Worm (Caenorhabditis elegans) whole organism, L4 larva: ENCODE results near the gene D1054.5.

Experiments used
- F26F4.8 ChIP-seq: fragments of 200-800 bp; sonication (Bioruptor generic); conservative IDR thresholded peaks from 2 replicates; pipeline ENCODE4 v1.3.6; 2022; ENCODE audit warnings: missing genetic modification characterization, missing compliant biosample characterization
- F37D6.2 ChIP-seq: sonication (generic microtip); optimal IDR thresholded peaks from 2 replicates; lab custom pipeline; 2016; ENCODE audit warnings: mild to moderate bottlenecking, missing genetic modification characterization, missing compliant biosample characterization
- F44E2.7 ChIP-seq: fragments of 200-800 bp; sonication (Bioruptor generic); IDR thresholded peaks from 2 replicates; pipeline ENCODE4 v2.1.2; 2022; ENCODE audit warnings: missing genetic modification characterization, missing compliant biosample characterization
- F49E8.2 ChIP-seq: sonication (generic microtip); optimal IDR thresholded peaks from 2 replicates; lab custom pipeline; 2016; ENCODE audit warnings: missing compliant biosample characterization, mild to moderate bottlenecking, missing genetic modification characterization, borderline replicate concordance
- R02D3.7 ChIP-seq: fragments of 150-350 bp; sonication (generic microtip); optimal IDR thresholded peaks from 3 replicates; lab custom pipeline; 2014; ENCODE audit warnings: missing biosample characterization, missing genetic modification characterization
- T20F7.1 ChIP-seq: fragments of 200-800 bp; sonication (Bioruptor generic); optimal IDR thresholded peaks from 2 replicates; lab custom pipeline; 2018; ENCODE audit warnings: mild to moderate bottlenecking, missing genetic modification characterization, missing compliant biosample characterization
- Y48G9A.11 ChIP-seq: fragments of 200-800 bp; sonication (Bioruptor generic); IDR thresholded peaks from 2 replicates; pipeline ENCODE4 v1.3.6; 2022; ENCODE audit warnings: missing genetic modification reagents, missing genetic modification characterization, missing compliant biosample characterization
- ZK337.2 ChIP-seq: fragments of 200-800 bp; sonication (Bioruptor generic); IDR thresholded peaks from 2 replicates; pipeline ENCODE4 v1.3.6; 2022; ENCODE audit warnings: missing genetic modification reagents, missing genetic modification characterization, missing compliant biosample characterization
- aly-2 ChIP-seq: sonication (generic microtip); optimal IDR thresholded peaks from 2 replicates; lab custom pipeline; 2018; ENCODE audit warnings: missing biosample characterization, missing genetic modification characterization
- arid-1 ChIP-seq: fragments of 200-800 bp; sonication (Bioruptor generic); conservative IDR thresholded peaks from 2 replicates; pipeline ENCODE4 v1.3.6; 2022; ENCODE audit warnings: missing genetic modification reagents, missing genetic modification characterization, missing compliant biosample characterization
- ceh-20 ChIP-seq: fragments of 200-800 bp; sonication (Bioruptor generic); IDR thresholded peaks from 2 replicates; pipeline ENCODE4 v1.3.6; 2022; ENCODE audit warnings: missing genetic modification reagents, missing genetic modification characterization, missing compliant biosample characterization
- ceh-44 ChIP-seq: fragments of 200-800 bp; sonication (Bioruptor generic); IDR thresholded peaks from 2 replicates; pipeline ENCODE4 v1.3.6; 2022; ENCODE audit warnings: missing genetic modification reagents, missing genetic modification characterization, missing compliant biosample characterization
- ceh-62 ChIP-seq: sonication (generic microtip); optimal IDR thresholded peaks from 2 replicates; lab custom pipeline; 2017; ENCODE audit warnings: missing biosample characterization, missing genetic modification characterization
- ces-1 ChIP-seq: fragments of 150-350 bp; sonication (generic microtip); optimal IDR thresholded peaks from 4 replicates; lab custom pipeline; 2014; ENCODE audit warnings: missing biosample characterization, missing genetic modification reagents, missing genetic modification characterization
- daf-16 ChIP-seq, 3 experiments: sonication (generic microtip); optimal IDR thresholded peaks; 2 replicates each; lab custom pipeline; 2016 to 2017; ENCODE audit warnings: missing genetic modification characterization in 3 of 3, missing genetic modification reagents in 3 of 3, mild to moderate bottlenecking in 2 of 3, missing compliant biosample characterization in 2 of 3, missing biosample characterization in 1 of 3, moderate library complexity in 1 of 3
- daf-8 ChIP-seq: fragments of 200-800 bp; sonication (Bioruptor generic); IDR thresholded peaks from 2 replicates; pipeline ENCODE4 v1.3.6; 2022; ENCODE audit warnings: missing genetic modification characterization, missing compliant biosample characterization
- dmd-9 ChIP-seq: fragments of 200-800 bp; sonication (Bioruptor generic); IDR thresholded peaks from 2 replicates; pipeline ENCODE4 v1.3.6; 2022; ENCODE audit warnings: missing genetic modification reagents, missing genetic modification characterization, missing compliant biosample characterization
- dpl-1 ChIP-seq: fragments of 150-350 bp; optimal IDR thresholded peaks from 2 replicates; lab custom pipeline; 2014; ENCODE audit warnings: missing biosample characterization, missing genetic modification reagents, missing genetic modification characterization
- dve-1 ChIP-seq: sonication (generic microtip); optimal IDR thresholded peaks from 2 replicates; lab custom pipeline; 2017; ENCODE audit warnings: antibody characterized with exemption, mild to moderate bottlenecking, missing genetic modification characterization, missing compliant biosample characterization; ENCODE audit not compliant: insufficient read depth
- egl-43 ChIP-seq: fragments of 200-800 bp; sonication (Bioruptor generic); IDR thresholded peaks from 2 replicates; pipeline ENCODE4 v1.3.6; 2022; ENCODE audit warnings: missing genetic modification reagents, missing genetic modification characterization, missing compliant biosample characterization
- fkh-10 ChIP-seq: fragments of 150-350 bp; optimal IDR thresholded peaks from 2 replicates; lab custom pipeline; 2014; ENCODE audit warnings: missing biosample characterization, missing genetic modification reagents, missing genetic modification characterization
- fos-1 ChIP-seq: fragments of 150-350 bp; optimal IDR thresholded peaks from 2 replicates; lab custom pipeline; 2014; ENCODE audit warnings: missing biosample characterization, missing genetic modification characterization
- hmg-1.1 ChIP-seq: fragments of 200-800 bp; sonication (Bioruptor generic); IDR thresholded peaks from 2 replicates; pipeline ENCODE4 v1.3.6; 2022; ENCODE audit warnings: missing genetic modification reagents, missing genetic modification characterization, missing compliant biosample characterization
- lim-7 ChIP-seq: fragments of 200-800 bp; sonication (Bioruptor generic); IDR thresholded peaks from 2 replicates; pipeline ENCODE4 v1.3.6; 2022; ENCODE audit warnings: missing genetic modification characterization, missing compliant biosample characterization
- lin-1 ChIP-seq: fragments of 200-800 bp; sonication (Bioruptor generic); IDR thresholded peaks from 2 replicates; pipeline ENCODE4 v1.3.6; 2022; ENCODE audit warnings: missing genetic modification reagents, missing genetic modification characterization, missing compliant biosample characterization
- lin-38 ChIP-seq: fragments of 200-800 bp; sonication (Bioruptor generic); IDR thresholded peaks from 2 replicates; pipeline ENCODE4 v1.3.6; 2022; ENCODE audit warnings: missing genetic modification reagents, missing genetic modification characterization, missing compliant biosample characterization
- lin-39 ChIP-seq: fragments of 150-350 bp; optimal IDR thresholded peaks from 2 replicates; lab custom pipeline; 2014; ENCODE audit warnings: missing biosample characterization, missing genetic modification reagents, missing genetic modification characterization
- lir-3 ChIP-seq: sonication (generic microtip); optimal IDR thresholded peaks from 2 replicates; lab custom pipeline; 2016; ENCODE audit warnings: mild to moderate bottlenecking, missing genetic modification characterization, missing compliant biosample characterization
- lsy-2 ChIP-seq, 2 experiments: fragments of 150-350 bp in 1 of 2; sonication (generic microtip) in 1 of 2; optimal IDR thresholded peaks; 2 replicates each; lab custom pipeline; 2014 to 2017; ENCODE audit warnings: missing biosample characterization in 2 of 2, missing genetic modification characterization in 2 of 2
- mep-1 ChIP-seq: fragments of 150-350 bp; sonication (generic microtip); optimal IDR thresholded peaks from 3 replicates; lab custom pipeline; 2014; ENCODE audit warnings: missing biosample characterization, missing genetic modification characterization
- mes-2 ChIP-seq: sonication (generic microtip); optimal IDR thresholded peaks from 2 replicates; lab custom pipeline; 2016; ENCODE audit warnings: missing genotype, mild to moderate bottlenecking, missing genetic modification characterization, missing compliant biosample characterization; ENCODE audit not compliant: poor library complexity, severe bottlenecking
- mxl-2 ChIP-seq: fragments of 200-800 bp; sonication (Bioruptor generic); conservative IDR thresholded peaks from 2 replicates; pipeline ENCODE4 v1.3.6; 2022; ENCODE audit warnings: missing genetic modification reagents, missing genetic modification characterization, missing compliant biosample characterization
- nhr-10 ChIP-seq: fragments of 150-350 bp; optimal IDR thresholded peaks from 2 replicates; lab custom pipeline; 2014; ENCODE audit warnings: missing biosample characterization, missing genetic modification characterization
- nhr-102 ChIP-seq: sonication (generic microtip); optimal IDR thresholded peaks from 2 replicates; lab custom pipeline; 2016; ENCODE audit warnings: mild to moderate bottlenecking, missing genetic modification characterization, moderate library complexity, missing compliant biosample characterization
- nhr-11 ChIP-seq: fragments of 150-350 bp; optimal IDR thresholded peaks from 2 replicates; lab custom pipeline; 2014; ENCODE audit warnings: missing biosample characterization, missing genetic modification characterization
- nhr-237 ChIP-seq: sonication (generic microtip); optimal IDR thresholded peaks from 2 replicates; lab custom pipeline; 2017; ENCODE audit warnings: missing biosample characterization, missing genetic modification characterization
- nhr-28 ChIP-seq: fragments of 150-350 bp; optimal IDR thresholded peaks from 2 replicates; lab custom pipeline; 2014; ENCODE audit warnings: missing biosample characterization, missing genetic modification characterization
- nhr-41 ChIP-seq: fragments of 200-800 bp; sonication (Bioruptor generic); IDR thresholded peaks from 2 replicates; pipeline ENCODE4 v1.3.6; 2022; ENCODE audit warnings: missing genetic modification reagents, missing genetic modification characterization, missing compliant biosample characterization
- nhr-48 ChIP-seq: sonication (generic microtip); optimal IDR thresholded peaks from 2 replicates; lab custom pipeline; 2016; ENCODE audit warnings: mild to moderate bottlenecking, missing genetic modification characterization, missing compliant biosample characterization
- pqm-1 ChIP-seq: sonication (generic microtip); optimal IDR thresholded peaks from 2 replicates; lab custom pipeline; 2017; ENCODE audit warnings: missing biosample characterization, missing genetic modification characterization
- rbr-2 ChIP-seq: sonication (generic microtip); optimal IDR thresholded peaks from 2 replicates; lab custom pipeline; 2016; ENCODE audit warnings: missing genotype, missing genetic modification characterization, missing compliant biosample characterization
- saeg-2 ChIP-seq: fragments of 200-800 bp; sonication (Bioruptor generic); IDR thresholded peaks from 2 replicates; pipeline ENCODE4 v1.3.6; 2022; ENCODE audit warnings: missing genetic modification reagents, missing genetic modification characterization, missing compliant biosample characterization
- set-16 ChIP-seq: fragments of 200-800 bp; sonication (Bioruptor generic); IDR thresholded peaks from 2 replicates; pipeline ENCODE4 v1.3.6; 2022; ENCODE audit warnings: missing genetic modification reagents, missing genetic modification characterization, missing compliant biosample characterization
- snpc-1.2 ChIP-seq: fragments of 200-800 bp; sonication (Bioruptor generic); IDR thresholded peaks from 2 replicates; pipeline ENCODE4 v1.3.6; 2022; ENCODE audit warnings: missing genetic modification reagents, missing genetic modification characterization, missing compliant biosample characterization
- snpc-4 ChIP-seq: fragments of 150-350 bp; optimal IDR thresholded peaks from 2 replicates; lab custom pipeline; 2014; ENCODE audit warnings: missing biosample characterization, missing genetic modification characterization
- spr-1 ChIP-seq: sonication (generic microtip); optimal IDR thresholded peaks from 2 replicates; lab custom pipeline; 2016; ENCODE audit warnings: mild to moderate bottlenecking, missing genetic modification characterization, missing compliant biosample characterization
- tra-1 ChIP-seq: fragments of 200-800 bp; sonication (Bioruptor generic); IDR thresholded peaks from 2 replicates; pipeline ENCODE4 v1.3.6; 2022; ENCODE audit warnings: missing genetic modification reagents, missing genetic modification characterization, missing compliant biosample characterization
- vab-7 ChIP-seq: fragments of 200-800 bp; sonication (Bioruptor generic); IDR thresholded peaks from 2 replicates; pipeline ENCODE4 v1.3.6; 2022; ENCODE audit warnings: missing genetic modification reagents, missing genetic modification characterization, missing compliant biosample characterization
- zip-11 ChIP-seq: fragments of 200-800 bp; sonication (Bioruptor generic); IDR thresholded peaks from 2 replicates; pipeline ENCODE4 v1.3.6; 2022; ENCODE audit warnings: missing genetic modification characterization, missing compliant biosample characterization
- ztf-11 ChIP-seq: fragments of 150-350 bp; optimal IDR thresholded peaks from 2 replicates; lab custom pipeline; 2014; ENCODE audit warnings: missing biosample characterization, missing genetic modification characterization
- ztf-7 ChIP-seq: fragments of 150-350 bp; optimal IDR thresholded peaks from 2 replicates; lab custom pipeline; 2014; ENCODE audit warnings: missing biosample characterization, missing genetic modification characterization

The D1054.5 gene

ce11 chrV:10807862-10808327, 31.5 kb upstream of the D1054.5 start, which contains the start of gene plrg-1 (continued):
- peak; percentile 70 to 73 for TF ChIP-seq daf-16 (GFP tag; optimal IDR thresholded peaks at IDR 0.05; lab: Kevin White, UChicago)
- TF ChIP-seq daf-16 (tag; optimal IDR thresholded peaks at IDR 0.05; lab: Kevin White, UChicago): peak; percentile 59
- peak; percentile 62 for TF ChIP-seq F37D6.2 (tag; lab: Kevin White, UChicago)
- peak; percentile 85 for TF ChIP-seq nhr-102
- TF ChIP-seq nhr-41 (GFP tag; lab: Robert Waterston, UW): peak; percentile 29; the same call in 1 of the 2 replicates
- peak; percentile 41 for TF ChIP-seq pqm-1 (tag; lab: Kevin White, UChicago)
- peak; percentile 78 for TF ChIP-seq nhr-11
- TF ChIP-seq ceh-44 (GFP tag; lab: Robert Waterston, UW): peak; percentile 89
- TF ChIP-seq lsy-2 (tag; optimal IDR thresholded peaks at IDR 0.05; lab: Kevin White, UChicago): peak; percentile 50 to 89
- peak; percentile 93 for TF ChIP-seq lin-38 (GFP tag; lab: Robert Waterston, UW)
- no peak for TF ChIP-seq ZK337.2 (GFP tag; lab: Robert Waterston, UW)
- no peak for TF ChIP-seq lir-3
- TF ChIP-seq aly-2 (tag; lab: Kevin White, UChicago): no peak
- peak; percentile 72; the same call in 1 of the 2 replicates for TF ChIP-seq saeg-2
- TF ChIP-seq F44E2.7 (GFP tag; lab: Robert Waterston, UW): no peak
- TF ChIP-seq R02D3.7 (tag; lab: Kevin White, UChicago): no peak
- no peak for TF ChIP-seq nhr-10 (tag; lab: Kevin White, UChicago)
- peak; percentile 91 for TF ChIP-seq arid-1
- TF ChIP-seq zip-11: peak; percentile 63; the same call in 1 of the 2 replicates
- TF ChIP-seq rbr-2: peak; percentile 85
- TF ChIP-seq ces-1 (GFP tag; lab: Kevin White, UChicago): peak; percentile 3
- peak; percentile 88 for TF ChIP-seq lin-1 (GFP tag; lab: Robert Waterston, UW)
- TF ChIP-seq ceh-62: no peak
- TF ChIP-seq set-16 (GFP tag; lab: Robert Waterston, UW): no peak
- no peak for TF ChIP-seq T20F7.1 (GFP tag; lab: Kevin White, UChicago)
- TF ChIP-seq egl-43 (GFP tag; lab: Robert Waterston, UW): peak; percentile 89
- TF ChIP-seq lim-7 (GFP tag; lab: Robert Waterston, UW): peak; percentile 54; the same call in 1 of the 2 replicates
- peak; percentile 88 for TF ChIP-seq vab-7
- TF ChIP-seq F49E8.2 (tag; lab: Kevin White, UChicago): peak; percentile 59
- TF ChIP-seq mxl-2: 0 out of 2 replicates have a peak, but pooled peaks have one; percentile 50
- peak; percentile 93 for TF ChIP-seq mep-1 (tag; lab: Kevin White, UChicago)
- peak; percentile 47; the same call in 1 of the 2 replicates for TF ChIP-seq dmd-9 (GFP tag; lab: Robert Waterston, UW)
- TF ChIP-seq nhr-237 (tag; lab: Kevin White, UChicago): no peak
- peak; percentile 85 for TF ChIP-seq nhr-28 (tag; lab: Kevin White, UChicago)
- no peak for TF ChIP-seq snpc-4 (tag; lab: Kevin White, UChicago)
- TF ChIP-seq fos-1 (tag; lab: Kevin White, UChicago): no peak
- TF ChIP-seq dpl-1 (GFP tag; lab: Kevin White, UChicago): peak; percentile 82
- peak; percentile 95 for TF ChIP-seq hmg-1.1 (GFP tag; lab: Robert Waterston, UW)
- TF ChIP-seq ceh-20 (GFP tag; lab: Robert Waterston, UW): peak; percentile 89
- TF ChIP-seq snpc-1.2: peak; percentile 67; the same call in 1 of the 2 replicates
- TF ChIP-seq F26F4.8: no peak
- no peak for TF ChIP-seq lin-39
- no peak for TF ChIP-seq ztf-11 (tag; lab: Kevin White, UChicago)
- peak; percentile 50 for TF ChIP-seq fkh-10 (GFP tag; lab: Kevin White, UChicago)
- TF ChIP-seq ztf-7 (tag; lab: Kevin White, UChicago): no peak
- peak; percentile 81 for TF ChIP-seq tra-1 (GFP tag; lab: Robert Waterston, UW)
- peak; percentile 91 for TF ChIP-seq dve-1
- peak; percentile 97 for TF ChIP-seq mes-2 (tag; lab: Kevin White, UChicago)
- TF ChIP-seq nhr-48 (tag; lab: Kevin White, UChicago): peak; percentile 78
- peak; percentile 84 for TF ChIP-seq spr-1
- TF ChIP-seq Y48G9A.11 (GFP tag; lab: Robert Waterston, UW): peak; percentile 80
- TF ChIP-seq daf-8: no peak
